Worm (Caenorhabditis elegans): ENCODE measurements around the gene Y39A1A.24.

DNA sequence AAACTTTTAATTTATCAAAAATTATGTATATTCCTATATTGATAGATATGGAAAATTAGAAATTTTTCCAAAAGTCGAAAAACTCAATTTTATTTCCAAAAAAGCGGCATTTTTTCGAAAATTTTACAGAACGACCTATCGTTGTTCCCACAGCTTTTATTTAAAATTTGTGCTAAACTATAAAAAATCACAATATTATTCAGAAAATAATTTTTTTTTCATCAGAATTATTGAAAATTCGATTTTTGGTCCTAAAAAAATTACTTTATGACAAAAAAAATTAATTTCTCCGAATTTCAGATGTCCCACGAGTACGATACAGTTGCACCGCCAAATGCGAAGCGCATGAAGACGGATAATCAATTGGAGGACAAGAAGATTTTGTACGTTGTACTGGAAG, 36.8 kb downstream of the Y39A1A.24 start, which contains the start of gene emg-1:
- TF ChIP-seq pha-4 (tag; optimal IDR thresholded peaks at IDR 0.05) (no peak), blmp-1 (tag; optimal IDR thresholded peaks at IDR 0.05) (no peak), ceh-39 (tag; optimal IDR thresholded peaks at IDR 0.05) (no peak), mls-2 (tag; optimal IDR thresholded peaks at IDR 0.05) (no peak), sem-2 (GFP tag; optimal IDR thresholded peaks at IDR 0.05) (no peak), lin-13 (tag; optimal IDR thresholded peaks at IDR 0.05) (no peak), mep-1 (tag; optimal IDR thresholded peaks at IDR 0.05) (no peak), elt-3 (tag; optimal IDR thresholded peaks at IDR 0.05) (no peak), snpc-4 (tag; optimal IDR thresholded peaks at IDR 0.05) (no peak)
